Worm (Caenorhabditis elegans) whole organism, L2 larva: ENCODE results near the gene T01D3.3.

ENCODE experiments used
- ZK546.5 ChIP-seq: sonication (generic microtip); optimal IDR thresholded peaks from 2 replicates; lab custom pipeline; 2017; ENCODE audit warnings: missing biosample characterization, missing genetic modification characterization
- alr-1 ChIP-seq: fragments of 150-350 bp; optimal IDR thresholded peaks from 2 replicates; lab custom pipeline; 2014; ENCODE audit warnings: missing biosample characterization, missing genetic modification characterization
- crh-2 ChIP-seq: sonication (generic microtip); optimal IDR thresholded peaks from 2 replicates; lab custom pipeline; 2017; ENCODE audit warnings: missing biosample characterization, missing genetic modification characterization
- elt-3 ChIP-seq: sonication (generic microtip); optimal IDR thresholded peaks from 2 replicates; lab custom pipeline; 2017; ENCODE audit warnings: missing biosample characterization, missing genetic modification characterization
- lin-39 ChIP-seq: fragments of 150-350 bp; optimal IDR thresholded peaks from 2 replicates; lab custom pipeline; 2014; ENCODE audit warnings: missing biosample characterization, missing genetic modification reagents, missing genetic modification characterization
- nhr-11 ChIP-seq: fragments of 150-350 bp; optimal IDR thresholded peaks from 2 replicates; lab custom pipeline; 2014; ENCODE audit warnings: missing biosample characterization, missing genetic modification characterization
- nhr-237 ChIP-seq: fragments of 150-350 bp; optimal IDR thresholded peaks from 2 replicates; lab custom pipeline; 2014; ENCODE audit warnings: missing biosample characterization, missing genetic modification characterization
- nhr-25 ChIP-seq: fragments of 150-350 bp; sonication (generic microtip); optimal IDR thresholded peaks from 3 replicates; lab custom pipeline; 2014; ENCODE audit warnings: missing biosample characterization, missing genetic modification characterization
- skn-1 ChIP-seq: sonication (generic microtip); optimal IDR thresholded peaks from 2 replicates; lab custom pipeline; 2017; ENCODE audit warnings: missing biosample characterization, missing genetic modification characterization
- unc-62 ChIP-seq: fragments of 150-350 bp; optimal IDR thresholded peaks from 2 replicates; lab custom pipeline; 2014; ENCODE audit warnings: missing biosample characterization, missing genetic modification reagents, missing genetic modification characterization
- ztf-11 ChIP-seq: sonication (generic microtip); optimal IDR thresholded peaks from 2 replicates; lab custom pipeline; 2017; ENCODE audit warnings: missing biosample characterization, missing genetic modification characterization

ce11 chrV:13724781-13725180, 20.7 kb downstream of the T01D3.3 start, which contains the start of gene F35E12.2:
- TF ChIP-seq nhr-25 (tag; lab: Kevin White, UChicago) (no peak), nhr-237 (tag; lab: Kevin White, UChicago) (no peak), skn-1 (no peak), crh-2 (no peak), lin-39 (no peak), ZK546.5 (tag; lab: Kevin White, UChicago) (no peak), alr-1 (tag; lab: Kevin White, UChicago) (no peak), elt-3 (no peak), ztf-11 (no peak), unc-62 (GFP tag; lab: Kevin White, UChicago) (no peak), nhr-11 (tag; lab: Kevin White, UChicago) (no peak)
